Worm (Caenorhabditis elegans): ENCODE results near the gene pxl-1.
A peak's percentile ranks its signal among the peaks of the same experiment; 100 is the strongest.

The pxl-1 gene

ce11 chrIII:5938790-5939452 is 43.1 kb upstream of the pxl-1 start (continued):
- peak; percentile 88 for TF ChIP-seq D2030.7 (GFP tag; IDR thresholded peaks at IDR 0.05)
- peak; percentile 74 for TF ChIP-seq B0019.2 (GFP tag; conservative IDR thresholded peaks at IDR 0.05)
- TF ChIP-seq ceh-58 (GFP tag; IDR thresholded peaks at IDR 0.05), result no peak
- peak; percentile 13 for TF ChIP-seq T07F8.4 (tag; optimal IDR thresholded peaks at IDR 0.05)

- TF ChIP-seq lin-40 (tag; optimal IDR thresholded peaks at IDR 0.05) (peak; percentile 61), let-607 (tag; optimal IDR thresholded peaks at IDR 0.05) (peak in 1 of 2 experiments; percentile 24), nhr-80 (tag; optimal IDR thresholded peaks at IDR 0.05) (peak; percentile 66), Y95B8A.8 (GFP tag; IDR thresholded peaks at IDR 0.05) (0 out of 2 replicates have a peak, but pooled peaks have one; percentile 24), chd-7 (tag; optimal IDR thresholded peaks at IDR 0.05) (peak; percentile 29), ekl-4 (GFP tag; IDR thresholded peaks at IDR 0.05) (0 out of 2 replicates have a peak, but pooled peaks have one; percentile 16), tbp1 (GFP tag; optimal IDR thresholded peaks at IDR 0.05) (no peak), hrde-1 (tag; optimal IDR thresholded peaks at IDR 0.05; ENCODE audit: borderline replicate concordance) (no peak), C06A6.2 (GFP tag; conservative IDR thresholded peaks at IDR 0.05) (peak; percentile 46; the same call in 1 of the 2 replicates), cebp-1 (GFP tag; IDR thresholded peaks at IDR 0.05) (no peak), cebp-1 (tag; optimal IDR thresholded peaks at IDR 0.05) (peak; percentile 72), ceh-27 (GFP tag; optimal IDR thresholded peaks at IDR 0.05) (peak; percentile 17), K11D2.4 (GFP tag; IDR thresholded peaks at IDR 0.05) (0 out of 2 replicates have a peak, but pooled peaks have one; percentile 13), F49E8.2 (tag; optimal IDR thresholded peaks at IDR 0.05; ENCODE audit: insufficient read depth) (no peak), lin-35 (GFP tag; optimal IDR thresholded peaks at IDR 0.05) (peak in 1 of 3 experiments; percentile 29), ztf-3 (GFP tag; optimal IDR thresholded peaks at IDR 0.05) (no peak), mel-28 (tag; optimal IDR thresholded peaks at IDR 0.05; ENCODE audit: borderline replicate concordance) (no peak), ztf-26 (tag; optimal IDR thresholded peaks at IDR 0.05) (peak; percentile 39), die-1 (tag; optimal IDR thresholded peaks at IDR 0.05) (peak; percentile 36), madf-10 (tag; optimal IDR thresholded peaks at IDR 0.05) (peak; percentile 2), attf-5 (GFP tag; optimal IDR thresholded peaks at IDR 0.05) (peak; percentile 27), K12H6.12 (tag; optimal IDR thresholded peaks at IDR 0.05) (peak; percentile 57)
These were observed 42.2 kb upstream of the pxl-1 start for ce11 chrIII:5938013-5938412.

- no peak for TF ChIP-seq F37B4.10 (GFP tag; IDR thresholded peaks at IDR 0.05)
- TF ChIP-seq madf-10 (tag; optimal IDR thresholded peaks at IDR 0.05), result peak; percentile 17
- TF ChIP-seq cebp-1 (GFP tag; IDR thresholded peaks at IDR 0.05), result peak; percentile 62
- peak; percentile 88 for TF ChIP-seq cebp-1 (tag; optimal IDR thresholded peaks at IDR 0.05)
- TF ChIP-seq let-526 (GFP tag; IDR thresholded peaks at IDR 0.05), result no peak
- no peak for TF ChIP-seq B0261.1 (tag; optimal IDR thresholded peaks at IDR 0.05)
- TF ChIP-seq attf-3 (GFP tag; conservative IDR thresholded peaks at IDR 0.05), result no peak
- no peak for TF ChIP-seq hlh-12 (tag; optimal IDR thresholded peaks at IDR 0.05)
- no peak for TF ChIP-seq ekl-4 (GFP tag; IDR thresholded peaks at IDR 0.05)
These were observed 41.2 kb upstream of the pxl-1 start, which contains the start of gene EGAP1.1 for ce11 chrIII:5936992-5937391. Gene EGAP1.1, minus strand, starts transcription at chrIII:5937220.

- TF ChIP-seq pha-4 (tag; optimal IDR thresholded peaks at IDR 0.05) (no peak), gei-17 (GFP tag; optimal IDR thresholded peaks at IDR 0.05) (no peak)
These were observed 38.4 kb upstream of the pxl-1 start for ce11 chrIII:5934138-5934658.

Measured in whole organism, young adult.